Worm (Caenorhabditis elegans): ENCODE measurements around the gene C44C10.11.

ce11 chrX:11758809-11759208 is 48.7 kb upstream of the C44C10.11 start, which contains the start of gene lact-7:
- TF ChIP-seq alr-1 (tag; optimal IDR thresholded peaks at IDR 0.05) (no peak), skn-1 (tag; optimal IDR thresholded peaks at IDR 0.05) (no peak), ama-1 (optimal IDR thresholded peaks at IDR 0.05) (no peak), R02D3.7 (tag; optimal IDR thresholded peaks at IDR 0.05) (no peak), nhr-12 (tag; optimal IDR thresholded peaks at IDR 0.05) (no peak), egl-27 (tag; optimal IDR thresholded peaks at IDR 0.05) (no peak), nhr-25 (tag; optimal IDR thresholded peaks at IDR 0.05) (no peak), lin-13 (GFP tag; optimal IDR thresholded peaks at IDR 0.05) (no peak), unc-39 (tag; optimal IDR thresholded peaks at IDR 0.05) (no peak), nhr-10 (tag; optimal IDR thresholded peaks at IDR 0.05) (no peak), zag-1 (tag; optimal IDR thresholded peaks at IDR 0.05) (no peak)
